Fruit fly (Drosophila melanogaster): ENCODE data around the gene Amt.
A peak's percentile ranks its signal among the peaks of the same experiment; 100 is the strongest.

Gene Amt

DNA sequence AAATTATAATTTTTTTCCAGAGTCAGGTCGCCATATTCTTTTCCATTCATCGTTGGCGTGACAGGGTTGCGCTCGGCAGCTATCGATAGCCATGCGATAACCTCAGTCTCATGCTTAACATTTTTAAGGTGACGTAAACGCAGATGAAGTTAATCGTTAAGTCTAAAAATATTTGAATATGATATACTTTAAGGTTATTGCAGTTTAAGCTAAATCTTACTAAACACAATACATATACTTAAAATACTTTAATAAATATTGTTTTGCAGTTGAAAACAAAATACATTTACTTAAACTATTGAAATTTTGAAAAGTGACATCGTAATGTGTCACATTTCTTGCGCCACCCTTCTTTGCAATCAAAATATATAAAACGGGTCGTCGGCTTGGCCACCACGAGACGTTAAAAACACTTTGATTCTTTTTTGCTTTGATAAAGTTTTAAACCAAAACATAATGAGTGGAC is 26.3 kb upstream of the Amt start, which contains the start of the genes Cp190 and CG4338 (continued):
- TF ChIP-seq CG17829 (tag; optimal IDR thresholded peaks at IDR 0.05) (peak; percentile 99), CG7928 (GFP tag; optimal IDR thresholded peaks at IDR 0.05) (peak; percentile 80), H15 (GFP tag; IDR thresholded peaks at IDR 0.05) (peak; percentile 87), CG17912 (GFP tag; optimal IDR thresholded peaks at IDR 0.05) (peak; percentile 93), sens (GFP tag) (peak; percentile 99), unc-4 (GFP tag; IDR thresholded peaks at IDR 0.05; ENCODE audit: partially characterized antibody) (peak; percentile 83), CG12744 (GFP tag; optimal IDR thresholded peaks at IDR 0.05) (peak; percentile 84), grau (tag; optimal IDR thresholded peaks at IDR 0.05) (peak; percentile 98), dimm (GFP tag; IDR thresholded peaks at IDR 0.05) (peak; percentile 88), CG1602 (GFP tag; optimal IDR thresholded peaks at IDR 0.05) (peak; percentile 98), ap (GFP tag; IDR thresholded peaks at IDR 0.05) (peak; percentile 91), tgo (GFP tag; IDR thresholded peaks at IDR 0.05) (peak; percentile 97), crc (GFP tag; optimal IDR thresholded peaks at IDR 0.05) (peak; percentile 72), CG3847 (GFP tag; IDR thresholded peaks at IDR 0.05) (peak; percentile 98), CG13123 (GFP tag; optimal IDR thresholded peaks at IDR 0.05) (peak; percentile 95), Mes4 (GFP tag; optimal IDR thresholded peaks at IDR 0.05) (peak; percentile 89), jumu (GFP tag; optimal IDR thresholded peaks at IDR 0.05) (peak; percentile 86), wdn (GFP tag; IDR thresholded peaks at IDR 0.05) (peak; percentile 95), NC2α (GFP tag; optimal IDR thresholded peaks at IDR 0.05) (peak; percentile 72), CG3407 (GFP tag; optimal IDR thresholded peaks at IDR 0.05) (peak; percentile 96), crol (GFP tag; IDR thresholded peaks at IDR 0.05) (peak; percentile 71), CG4424 (GFP tag; optimal IDR thresholded peaks at IDR 0.05) (peak; percentile 98), Sin3A (optimal IDR thresholded peaks at IDR 0.05) (peak; percentile 89), NC2β (GFP tag; optimal IDR thresholded peaks at IDR 0.05) (peak; percentile 88), nerfin-1 (tag; optimal IDR thresholded peaks at IDR 0.05) (peak; percentile 98), trem (tag; optimal IDR thresholded peaks at IDR 0.05) (peak; percentile 97), pzg (GFP tag; optimal IDR thresholded peaks at IDR 0.05) (peak; percentile 78), CG7556 (GFP tag; optimal IDR thresholded peaks at IDR 0.05) (peak; percentile 98), pita (GFP tag; optimal IDR thresholded peaks at IDR 0.05) (no peak), gsb-n (tag; optimal IDR thresholded peaks at IDR 0.05) (peak; percentile 98), CG8924 (tag; optimal IDR thresholded peaks at IDR 0.05) (peak; percentile 99), Bgb (GFP tag; IDR thresholded peaks at IDR 0.05; ENCODE audit: partially characterized antibody) (peak; percentile 82), HHEX (GFP tag; optimal IDR thresholded peaks at IDR 0.05) (peak; percentile 97), ERR (GFP tag; optimal IDR thresholded peaks at IDR 0.05) (peak; percentile 67), Bdp1 (GFP tag; optimal IDR thresholded peaks at IDR 0.05) (peak; percentile 87), MBD-R2 (GFP tag; IDR thresholded peaks at IDR 0.05) (peak; percentile 98), D19A (tag; optimal IDR thresholded peaks at IDR 0.05) (peak; percentile 96), B-H1 (GFP tag; IDR thresholded peaks at IDR 0.05) (peak; percentile 91), ATbp (GFP tag; optimal IDR thresholded peaks at IDR 0.05) (peak; percentile 96), row (GFP tag; IDR thresholded peaks at IDR 0.05) (peak; percentile 98), CG31365 (tag; optimal IDR thresholded peaks at IDR 0.05) (peak; percentile 85), pfk (GFP tag; optimal IDR thresholded peaks at IDR 0.05) (peak; percentile 70), CG14710 (tag; optimal IDR thresholded peaks at IDR 0.05) (peak; percentile 99), ssp (GFP tag; IDR thresholded peaks at IDR 0.05) (peak; percentile 91), Oaz (GFP tag; IDR thresholded peaks at IDR 0.05) (peak; percentile 90), CG7839 (tag; optimal IDR thresholded peaks at IDR 0.05) (peak; percentile 99), Hmx (GFP tag; optimal IDR thresholded peaks at IDR 0.05) (peak; percentile 93), Drgx (GFP tag; IDR thresholded peaks at IDR 0.05) (peak; percentile 95), chif (GFP tag; optimal IDR thresholded peaks at IDR 0.05) (peak; percentile 84 to 95), Optix (GFP tag; IDR thresholded peaks at IDR 0.05) (peak; percentile 69; the same call in 2 of the 3 replicates), CG17802 (tag; optimal IDR thresholded peaks at IDR 0.05) (peak; percentile 86), Aef1 (GFP tag; IDR thresholded peaks at IDR 0.05) (peak; percentile 93)

All from whole organism, embryonic.